Fruit fly (Drosophila melanogaster): Measurements from ENCODE around the gene hb.

The hb gene

dm6 chr3R:8744198-8744597 is 46.6 kb upstream of the hb start (continued):
- no peak for TF ChIP-seq CG8765 (GFP tag; IDR thresholded peaks at IDR 0.05)
- no peak for TF ChIP-seq inv (GFP tag; IDR thresholded peaks at IDR 0.05; ENCODE audit: partially characterized antibody)
- TF ChIP-seq her (GFP tag; optimal IDR thresholded peaks at IDR 0.05) = no peak
- TF ChIP-seq seq (GFP tag; IDR thresholded peaks at IDR 0.05) = no peak
- TF ChIP-seq nerfin-2 (GFP tag; IDR thresholded peaks at IDR 0.05; ENCODE audit: partially characterized antibody) = no peak
- TF ChIP-seq Hmx (GFP tag; optimal IDR thresholded peaks at IDR 0.05) = no peak
- no peak for TF ChIP-seq Trl (optimal IDR thresholded peaks at IDR 0.05)
- no peak for TF ChIP-seq Trl (GFP tag; optimal IDR thresholded peaks at IDR 0.05)
- no peak for TF ChIP-seq MESR4 (GFP tag; optimal IDR thresholded peaks at IDR 0.05)
- TF ChIP-seq CG13424 (tag; optimal IDR thresholded peaks at IDR 0.05) = peak; percentile 52
- no peak for TF ChIP-seq CG15479 (GFP tag; optimal IDR thresholded peaks at IDR 0.05)
- peak; percentile 30 for TF ChIP-seq CG17385 (GFP tag; optimal IDR thresholded peaks at IDR 0.05)
- TF ChIP-seq CG16813 (GFP tag; IDR thresholded peaks at IDR 0.05; ENCODE audit: partially characterized antibody) = no peak
- 0 out of 3 replicates have a peak, but pooled peaks have one; percentile 31 for TF ChIP-seq CG17361 (GFP tag; IDR thresholded peaks at IDR 0.05)
- TF ChIP-seq NK7.1 (GFP tag; optimal IDR thresholded peaks at IDR 0.05) = no peak
- peak; percentile 25 for TF ChIP-seq Ssrp (tag; optimal IDR thresholded peaks at IDR 0.05)
- 0 out of 2 replicates have a peak, but pooled peaks have one; percentile 27 for TF ChIP-seq CG14667 (GFP tag; IDR thresholded peaks at IDR 0.05)
- TF ChIP-seq CG15514 (GFP tag; optimal IDR thresholded peaks at IDR 0.05) = no peak
- no peak for TF ChIP-seq CG17612 (GFP tag; IDR thresholded peaks at IDR 0.05)
- TF ChIP-seq amos (GFP tag; IDR thresholded peaks at IDR 0.05; ENCODE audit: partially characterized antibody) = no peak
- no peak for TF ChIP-seq CG10959 (GFP tag; IDR thresholded peaks at IDR 0.05)
- TF ChIP-seq ftz-f1 (GFP tag; optimal IDR thresholded peaks at IDR 0.05) = no peak
- TF ChIP-seq CG12659 (GFP tag; optimal IDR thresholded peaks at IDR 0.05) = peak; percentile 11
- 0 out of 2 replicates have a peak, but pooled peaks have one; percentile 29 for TF ChIP-seq CG4730 (GFP tag; IDR thresholded peaks at IDR 0.05)
- TF ChIP-seq gem (tag; optimal IDR thresholded peaks at IDR 0.05) = peak; percentile 70
- no peak for TF ChIP-seq CG4328 (GFP tag; optimal IDR thresholded peaks at IDR 0.05)
- peak; percentile 44 for TF ChIP-seq Xrp1 (GFP tag; IDR thresholded peaks at IDR 0.05)
- TF ChIP-seq CG1233 (GFP tag; optimal IDR thresholded peaks at IDR 0.05) = no peak
- peak; percentile 34; the same call in 1 of the 2 replicates for TF ChIP-seq Atf6 (GFP tag; IDR thresholded peaks at IDR 0.05)
- TF ChIP-seq chm (GFP tag; IDR thresholded peaks at IDR 0.05) = peak; percentile 54; the same call in 1 of the 2 replicates
- TF ChIP-seq dm (GFP tag; optimal IDR thresholded peaks at IDR 0.05) = no peak
- TF ChIP-seq Dbx (GFP tag; IDR thresholded peaks at IDR 0.05) = no peak
- TF ChIP-seq gcm (GFP tag; optimal IDR thresholded peaks at IDR 0.05) = peak; percentile 33
- 0 out of 2 replicates have a peak, but pooled peaks have one; percentile 15 for TF ChIP-seq CG17328 (GFP tag; IDR thresholded peaks at IDR 0.05)
- no peak for TF ChIP-seq sr (GFP tag; IDR thresholded peaks at IDR 0.05)
- no peak for TF ChIP-seq CG4360 (GFP tag; IDR thresholded peaks at IDR 0.05)
- TF ChIP-seq CkIIα-i1 (GFP tag; IDR thresholded peaks at IDR 0.05) = no peak
- no peak for TF ChIP-seq Sry-β (GFP tag; optimal IDR thresholded peaks at IDR 0.05)
- TF ChIP-seq sd (tag; optimal IDR thresholded peaks at IDR 0.05) = peak; percentile 8
- TF ChIP-seq Drgx (GFP tag; IDR thresholded peaks at IDR 0.05) = peak; percentile 66
- TF ChIP-seq sens-2 (GFP tag; IDR thresholded peaks at IDR 0.05) = no peak
- peak; percentile 7 for TF ChIP-seq kni (GFP tag; optimal IDR thresholded peaks at IDR 0.05)
- no peak for TF ChIP-seq nerfin-1 (tag; optimal IDR thresholded peaks at IDR 0.05)
- peak; percentile 52 for TF ChIP-seq CG3847 (GFP tag; IDR thresholded peaks at IDR 0.05)
- no peak for TF ChIP-seq unc-4 (GFP tag; IDR thresholded peaks at IDR 0.05; ENCODE audit: partially characterized antibody)
- TF ChIP-seq Side (GFP tag; optimal IDR thresholded peaks at IDR 0.05) = no peak
- peak; percentile 9 for TF ChIP-seq run (tag; optimal IDR thresholded peaks at IDR 0.05)
- no peak for TF ChIP-seq CG14965 (GFP tag; optimal IDR thresholded peaks at IDR 0.05; ENCODE audit: borderline replicate concordance)
- peak; percentile 62; the same call in 2 of the 3 replicates for TF ChIP-seq tgo (GFP tag; IDR thresholded peaks at IDR 0.05)
- no peak for TF ChIP-seq luna (GFP tag; optimal IDR thresholded peaks at IDR 0.05)
- no peak for TF ChIP-seq en (GFP tag; optimal IDR thresholded peaks at IDR 0.05)

Measured in whole organism, embryonic.